Fruit fly (Drosophila melanogaster): ENCODE results near the gene AIMP2.
A peak's percentile ranks its signal among the peaks of the same experiment; 100 is the strongest.

dm6 chr3L:15537916-15538581, 45.4 kb upstream of the AIMP2 start:
- TF ChIP-seq Myc (optimal IDR thresholded peaks at IDR 0.05): no peak
- no peak for TF ChIP-seq usp (GFP tag; optimal IDR thresholded peaks at IDR 0.05)
- peak; percentile 14 for TF ChIP-seq Hnf4 (GFP tag; optimal IDR thresholded peaks at IDR 0.05)
- no peak for TF ChIP-seq dsf (GFP tag; optimal IDR thresholded peaks at IDR 0.05; ENCODE audit: borderline replicate concordance)
- no peak for TF ChIP-seq dl (GFP tag; optimal IDR thresholded peaks at IDR 0.05; ENCODE audit: insufficient read depth in 1 of 2, partially characterized antibody in 2 of 2)
- TF ChIP-seq Dfd (GFP tag; optimal IDR thresholded peaks at IDR 0.05): no peak
- no peak for TF ChIP-seq Dif (GFP tag; optimal IDR thresholded peaks at IDR 0.05; ENCODE audit: partially characterized antibody)
- no peak for TF ChIP-seq Mio (GFP tag; optimal IDR thresholded peaks at IDR 0.05)
- TF ChIP-seq HLH106 (tag; optimal IDR thresholded peaks at IDR 0.05): no peak
- TF ChIP-seq brk (GFP tag; optimal IDR thresholded peaks at IDR 0.05): peak; percentile 36
